Fruit fly (Drosophila melanogaster): ENCODE results near the gene Akt.
A peak's percentile ranks its signal among the peaks of the same experiment; 100 is the strongest.

Gene Akt

dm6 chr3R:16115861-16116260 lies 16.8 kb downstream of the Akt start, which contains the start of gene Sb:
Gene Sb, plus strand, starts transcription at chr3R:16116161.
- TF ChIP-seq CG15336 (GFP tag; IDR thresholded peaks at IDR 0.05), result no peak

dm6 chr3R:16117359-16117758 lies 18.3 kb downstream of the Akt start:
- peak; percentile 67 for TF ChIP-seq Eip78C (GFP tag)
- TF ChIP-seq cyc (GFP tag; optimal IDR thresholded peaks at IDR 0.05), result peak; percentile 25
- peak; percentile 5 for TF ChIP-seq Smox (GFP tag; optimal IDR thresholded peaks at IDR 0.05)
- no peak for TF ChIP-seq CG4318 (GFP tag; optimal IDR thresholded peaks at IDR 0.05)
- TF ChIP-seq CG3919 (GFP tag; optimal IDR thresholded peaks at IDR 0.05), result peak; percentile 39
- peak; percentile 71 for TF ChIP-seq svp (GFP tag)
- TF ChIP-seq Sox15 (GFP tag; optimal IDR thresholded peaks at IDR 0.05), result no peak
- peak; percentile 3 for TF ChIP-seq lz (GFP tag; optimal IDR thresholded peaks at IDR 0.05)
- TF ChIP-seq CG3032 (tag; optimal IDR thresholded peaks at IDR 0.05), result peak; percentile 25
- peak; percentile 30 for TF ChIP-seq esn (GFP tag; optimal IDR thresholded peaks at IDR 0.05)
- peak; percentile 2 for TF ChIP-seq CG11902 (GFP tag; optimal IDR thresholded peaks at IDR 0.05)
- peak; percentile 0 for TF ChIP-seq Met (GFP tag; optimal IDR thresholded peaks at IDR 0.05)
- TF ChIP-seq CG1621 (tag; optimal IDR thresholded peaks at IDR 0.05), result no peak
- no peak for TF ChIP-seq fkh (GFP tag; optimal IDR thresholded peaks at IDR 0.05)
- no peak for TF ChIP-seq vri (GFP tag; optimal IDR thresholded peaks at IDR 0.05)
- peak; percentile 27 for TF ChIP-seq CG6808 (GFP tag; optimal IDR thresholded peaks at IDR 0.05)
- peak in 1 of 2 experiments; percentile 18 for TF ChIP-seq ss (GFP tag; optimal IDR thresholded peaks at IDR 0.05)
- TF ChIP-seq CG6792 (GFP tag; optimal IDR thresholded peaks at IDR 0.05), result peak; percentile 13
- TF ChIP-seq Lpt (GFP tag; optimal IDR thresholded peaks at IDR 0.05), result no peak
- peak; percentile 10 for TF ChIP-seq spab (GFP tag; optimal IDR thresholded peaks at IDR 0.05)
- peak; percentile 24 for TF ChIP-seq pdm3 (GFP tag; optimal IDR thresholded peaks at IDR 0.05)
- TF ChIP-seq CG10669 (GFP tag; optimal IDR thresholded peaks at IDR 0.05), result peak; percentile 23
- peak; percentile 1 for TF ChIP-seq acj6 (GFP tag; optimal IDR thresholded peaks at IDR 0.05)
- TF ChIP-seq topi (GFP tag; optimal IDR thresholded peaks at IDR 0.05), result peak; percentile 54
- peak; percentile 2 for TF ChIP-seq CG8632 (GFP tag; optimal IDR thresholded peaks at IDR 0.05)
- no peak for TF ChIP-seq fd59A (GFP tag; optimal IDR thresholded peaks at IDR 0.05)
- TF ChIP-seq CG32006 (GFP tag; optimal IDR thresholded peaks at IDR 0.05), result peak; percentile 14

dm6 chr3R:16119441-16119840 lies 20.4 kb downstream of the Akt start:
- TF ChIP-seq CG16779 (tag; optimal IDR thresholded peaks at IDR 0.05) (peak; percentile 52), CG32006 (GFP tag; optimal IDR thresholded peaks at IDR 0.05) (peak; percentile 89), CG11294 (GFP tag; IDR thresholded peaks at IDR 0.05) (peak; percentile 83), Hr39 (GFP tag; optimal IDR thresholded peaks at IDR 0.05) (no peak), CG9139 (GFP tag; optimal IDR thresholded peaks at IDR 0.05) (no peak), topi (GFP tag; optimal IDR thresholded peaks at IDR 0.05) (peak; percentile 9), Lpt (GFP tag; optimal IDR thresholded peaks at IDR 0.05) (peak; percentile 73), acj6 (GFP tag; optimal IDR thresholded peaks at IDR 0.05) (peak; percentile 64), esn (GFP tag; optimal IDR thresholded peaks at IDR 0.05) (peak; percentile 9), lz (GFP tag; optimal IDR thresholded peaks at IDR 0.05) (no peak), CG4318 (GFP tag; optimal IDR thresholded peaks at IDR 0.05) (peak; percentile 65), eg (GFP tag; IDR thresholded peaks at IDR 0.05) (peak; percentile 90), Ets96B (tag; optimal IDR thresholded peaks at IDR 0.05) (peak; percentile 42), OdsH (GFP tag; optimal IDR thresholded peaks at IDR 0.05) (peak; percentile 74), spab (GFP tag; optimal IDR thresholded peaks at IDR 0.05) (no peak), CG15336 (GFP tag; IDR thresholded peaks at IDR 0.05) (peak; percentile 92), CG8632 (GFP tag; optimal IDR thresholded peaks at IDR 0.05) (peak; percentile 47), Met (GFP tag; optimal IDR thresholded peaks at IDR 0.05) (peak; percentile 31), Smox (GFP tag; optimal IDR thresholded peaks at IDR 0.05) (no peak), vri (GFP tag; optimal IDR thresholded peaks at IDR 0.05) (no peak), achi (GFP tag; optimal IDR thresholded peaks at IDR 0.05) (peak; percentile 79), CG8119 (GFP tag; IDR thresholded peaks at IDR 0.05) (peak; percentile 89), CG3919 (GFP tag; optimal IDR thresholded peaks at IDR 0.05) (peak; percentile 74), svp (GFP tag) (no peak), Ets21C (GFP tag; optimal IDR thresholded peaks at IDR 0.05) (no peak), fd59A (GFP tag; optimal IDR thresholded peaks at IDR 0.05) (peak; percentile 19), Eip78C (GFP tag) (peak; percentile 88), Sox14 (GFP tag; optimal IDR thresholded peaks at IDR 0.05) (peak; percentile 80), fkh (GFP tag; optimal IDR thresholded peaks at IDR 0.05) (no peak), CG8319 (GFP tag; optimal IDR thresholded peaks at IDR 0.05) (no peak), Eip93F (GFP tag; optimal IDR thresholded peaks at IDR 0.05) (no peak), CG6276 (GFP tag; optimal IDR thresholded peaks at IDR 0.05) (peak; percentile 77), Blimp-1 (GFP tag; optimal IDR thresholded peaks at IDR 0.05) (no peak), net (GFP tag; optimal IDR thresholded peaks at IDR 0.05) (peak; percentile 65), CG31627 (GFP tag; optimal IDR thresholded peaks at IDR 0.05) (peak; percentile 2), Eip75B (GFP tag; optimal IDR thresholded peaks at IDR 0.05) (peak; percentile 70)

Measured in whole organism, prepupa.